Worm (Caenorhabditis elegans) whole organism, L1 larva: ENCODE data around the gene fipr-20.

Experiments used
- ceh-8 ChIP-seq: fragments of 200-800 bp; sonication (Bioruptor generic); optimal IDR thresholded peaks from 2 replicates; lab custom pipeline; 2018; ENCODE audit warnings: mild to moderate bottlenecking, missing genetic modification characterization, moderate library complexity, missing compliant biosample characterization
- ces-1 ChIP-seq: fragments of 150-350 bp; optimal IDR thresholded peaks from 2 replicates; lab custom pipeline; 2014; ENCODE audit warnings: missing biosample characterization, missing genetic modification reagents, missing genetic modification characterization
- fos-1 ChIP-seq: fragments of 150-350 bp; optimal IDR thresholded peaks from 2 replicates; lab custom pipeline; 2014; ENCODE audit warnings: missing biosample characterization, missing genetic modification characterization
- jun-1 ChIP-seq: fragments of 150-350 bp; optimal IDR thresholded peaks from 2 replicates; lab custom pipeline; 2014; ENCODE audit warnings: missing biosample characterization, missing genetic modification reagents, missing genetic modification characterization
- lin-35 ChIP-seq, 2 experiments: fragments of 150-350 bp; optimal IDR thresholded peaks; 2 replicates each; lab custom pipeline; 2014; ENCODE audit warnings: missing biosample characterization in 2 of 2, missing genetic modification characterization in 2 of 2, missing genetic modification reagents in 2 of 2
- nhr-76 ChIP-seq: sonication (generic microtip); optimal IDR thresholded peaks from 2 replicates; lab custom pipeline; 2017; ENCODE audit warnings: missing biosample characterization, missing genetic modification characterization
- snpc-4 ChIP-seq: fragments of 150-350 bp; optimal IDR thresholded peaks from 2 replicates; lab custom pipeline; 2014; ENCODE audit warnings: missing biosample characterization, missing genetic modification characterization
- sptf-1 ChIP-seq: fragments of 150-350 bp; optimal IDR thresholded peaks from 2 replicates; lab custom pipeline; 2014; ENCODE audit warnings: missing biosample characterization, missing genetic modification characterization
- ztf-11 ChIP-seq, 2 experiments: sonication (generic microtip); optimal IDR thresholded peaks; 2 replicates each; lab custom pipeline; 2016 to 2017; ENCODE audit warnings: missing genetic modification characterization in 2 of 2, missing biosample characterization in 1 of 2, missing compliant biosample characterization in 1 of 2

ce11 chrIII:7465347-7465746 is 3.2 kb upstream of the fipr-20 start, which contains the start of gene fum-1:
- TF ChIP-seq sptf-1 (tag; lab: Kevin White, UChicago) (no peak), lin-35 (GFP tag; optimal IDR thresholded peaks at IDR 0.05; lab: Kevin White, UChicago) (peak; percentile 28 to 69), snpc-4 (tag; lab: Kevin White, UChicago) (no peak), ceh-8 (GFP tag; lab: Kevin White, UChicago) (no peak), ztf-11 (tag; optimal IDR thresholded peaks at IDR 0.05; lab: Kevin White, UChicago) (no peak), jun-1 (tag; lab: Kevin White, UChicago) (no peak), fos-1 (peak; percentile 7), nhr-76 (tag; lab: Kevin White, UChicago) (no peak), ces-1 (GFP tag; lab: Kevin White, UChicago) (no peak)
